Fruit fly (Drosophila melanogaster) whole organism, adult: ENCODE results near the gene CG4119.

Source experiments
- CG11617 ChIP-seq: fragments of 200-800 bp; sonication (Bioruptor generic); optimal IDR thresholded peaks from 2 replicates; lab custom pipeline; 2017; ENCODE audit warnings: mild to moderate bottlenecking, missing biosample characterization, missing genetic modification reagents, missing genetic modification characterization
- CG12768 ChIP-seq: fragments of 200-800 bp; sonication (Bioruptor generic); optimal IDR thresholded peaks from 2 replicates; lab custom pipeline; 2017; ENCODE audit warnings: missing biosample characterization, missing genetic modification characterization, mild to moderate bottlenecking, moderate library complexity, missing genetic modification reagents
- CG14711 ChIP-seq: fragments of 200-800 bp; sonication (Bioruptor generic); optimal IDR thresholded peaks from 2 replicates; lab custom pipeline; 2018; ENCODE audit warnings: missing biosample characterization, mild to moderate bottlenecking, missing genetic modification characterization, moderate library complexity
- CG1620 ChIP-seq: fragments of 200-800 bp; sonication (Bioruptor generic); optimal IDR thresholded peaks from 2 replicates; lab custom pipeline; 2016; ENCODE audit warnings: missing biosample characterization, missing genetic modification characterization
- CG33017 ChIP-seq: fragments of 200-800 bp; sonication (Bioruptor generic); optimal IDR thresholded peaks from 2 replicates; lab custom pipeline; 2018; ENCODE audit warnings: missing biosample characterization, mild to moderate bottlenecking, missing genetic modification characterization, moderate library complexity
- CG5204 ChIP-seq: fragments of 200-800 bp; sonication (Bioruptor generic); optimal IDR thresholded peaks from 2 replicates; lab custom pipeline; 2016; ENCODE audit warnings: missing biosample characterization, missing genetic modification characterization
- CG7045 ChIP-seq: fragments of 200-800 bp; sonication (Bioruptor generic); optimal IDR thresholded peaks from 2 replicates; lab custom pipeline; 2017; ENCODE audit warnings: missing biosample characterization, mild to moderate bottlenecking, missing genetic modification characterization
- CG7101 ChIP-seq: fragments of 200-800 bp; sonication (Bioruptor generic); optimal IDR thresholded peaks from 2 replicates; lab custom pipeline; 2018; ENCODE audit warnings: missing biosample characterization, mild to moderate bottlenecking, missing genetic modification characterization, moderate library complexity
- Clk ChIP-seq: fragments of 200-800 bp; sonication (Bioruptor generic); optimal IDR thresholded peaks from 2 replicates; lab custom pipeline; 2017; ENCODE audit warnings: missing biosample characterization, missing genetic modification characterization
- Crg-1 ChIP-seq: fragments of 200-800 bp; sonication (Bioruptor generic); optimal IDR thresholded peaks from 2 replicates; lab custom pipeline; 2016; ENCODE audit warnings: missing biosample characterization, missing genetic modification characterization
- Hr96 ChIP-seq: fragments of 200-800 bp; sonication (Bioruptor generic); optimal IDR thresholded peaks from 2 replicates; lab custom pipeline; 2016; ENCODE audit warnings: missing biosample characterization, missing genetic modification characterization
- Mnt ChIP-seq: fragments of 200-800 bp; sonication (Bioruptor generic); optimal IDR thresholded peaks from 2 replicates; lab custom pipeline; 2016; ENCODE audit warnings: missing biosample characterization, mild to moderate bottlenecking, missing genetic modification characterization
- bab1 ChIP-seq: fragments of 200-800 bp; sonication (Bioruptor generic); optimal IDR thresholded peaks from 3 replicates; lab custom pipeline; 2019; ENCODE audit warnings: missing biosample characterization, mild to moderate bottlenecking, missing genetic modification characterization, moderate library complexity
- cic ChIP-seq: fragments of 200-800 bp; sonication (Bioruptor generic); optimal IDR thresholded peaks from 2 replicates; lab custom pipeline; 2017; ENCODE audit warnings: missing biosample characterization, mild to moderate bottlenecking, missing genetic modification characterization, moderate library complexity
- cnc ChIP-seq, 2 experiments: fragments of >200 bp; optimal IDR thresholded peaks; 2 replicates each; lab custom pipeline; 2017
- kay ChIP-seq: fragments of 200-800 bp; sonication (Bioruptor generic); peaks from one replicate; lab custom pipeline; 2016; ENCODE audit warnings: missing biosample characterization, missing genetic modification characterization, borderline replicate concordance
- ovo ChIP-seq: fragments of 200-800 bp; sonication (Bioruptor generic); optimal IDR thresholded peaks from 2 replicates; lab custom pipeline; 2016; ENCODE audit warnings: missing biosample characterization, missing genetic modification characterization
- pad ChIP-seq: fragments of 200-800 bp; sonication (Bioruptor generic); optimal IDR thresholded peaks from 3 replicates; lab custom pipeline; 2017; ENCODE audit warnings: missing biosample characterization, missing genetic modification characterization, mild to moderate bottlenecking, moderate library complexity, missing genetic modification reagents
- tj ChIP-seq: fragments of 200-800 bp; sonication (Bioruptor generic); optimal IDR thresholded peaks from 3 replicates; lab custom pipeline; 2017; ENCODE audit warnings: missing biosample characterization, mild to moderate bottlenecking, missing genetic modification characterization, moderate library complexity
- toe ChIP-seq: fragments of 200-800 bp; sonication (Bioruptor generic); optimal IDR thresholded peaks from 2 replicates; lab custom pipeline; 2016; ENCODE audit warnings: missing biosample characterization, missing genetic modification characterization

Gene CG4119

dm6 chrX:5696436-5697022, 30.7 kb downstream of the CG4119 start:
- TF ChIP-seq toe (GFP tag; lab: Kevin White, UChicago): peak; percentile 74
- TF ChIP-seq pad: peak; percentile 15
- TF ChIP-seq CG7101: peak; percentile 70
- peak; percentile 64 for TF ChIP-seq CG14711 (tag; lab: Kevin White, UChicago)
- TF ChIP-seq cic (GFP tag; lab: Kevin White, UChicago): peak; percentile 29
- peak; percentile 81 for TF ChIP-seq Hr96
- peak; percentile 69 for TF ChIP-seq CG5204 (GFP tag; lab: Kevin White, UChicago)
- TF ChIP-seq CG11617 (GFP tag; lab: Kevin White, UChicago): peak; percentile 59
- peak; percentile 36 for TF ChIP-seq Clk (GFP tag; lab: Kevin White, UChicago)
- TF ChIP-seq Crg-1: peak; percentile 56
- TF ChIP-seq ovo (GFP tag; lab: Kevin White, UChicago): no peak
- TF ChIP-seq CG33017 (tag; lab: Kevin White, UChicago): peak; percentile 58
- peak; percentile 59 for TF ChIP-seq CG12768 (GFP tag; lab: Kevin White, UChicago)
- TF ChIP-seq CG1620 (GFP tag; lab: Kevin White, UChicago): peak; percentile 48
- TF ChIP-seq Mnt (GFP tag; lab: Kevin White, UChicago): peak; percentile 26
- no peak for TF ChIP-seq cnc (optimal IDR thresholded peaks at IDR 0.05; lab: Kevin White, UChicago)
- no peak for TF ChIP-seq bab1 (GFP tag; lab: Kevin White, UChicago)
- TF ChIP-seq kay (GFP tag; lab: Kevin White, UChicago): no peak
- peak; percentile 51 for TF ChIP-seq tj
- peak; percentile 55 for TF ChIP-seq CG7045 (GFP tag; lab: Kevin White, UChicago)

DNA sequence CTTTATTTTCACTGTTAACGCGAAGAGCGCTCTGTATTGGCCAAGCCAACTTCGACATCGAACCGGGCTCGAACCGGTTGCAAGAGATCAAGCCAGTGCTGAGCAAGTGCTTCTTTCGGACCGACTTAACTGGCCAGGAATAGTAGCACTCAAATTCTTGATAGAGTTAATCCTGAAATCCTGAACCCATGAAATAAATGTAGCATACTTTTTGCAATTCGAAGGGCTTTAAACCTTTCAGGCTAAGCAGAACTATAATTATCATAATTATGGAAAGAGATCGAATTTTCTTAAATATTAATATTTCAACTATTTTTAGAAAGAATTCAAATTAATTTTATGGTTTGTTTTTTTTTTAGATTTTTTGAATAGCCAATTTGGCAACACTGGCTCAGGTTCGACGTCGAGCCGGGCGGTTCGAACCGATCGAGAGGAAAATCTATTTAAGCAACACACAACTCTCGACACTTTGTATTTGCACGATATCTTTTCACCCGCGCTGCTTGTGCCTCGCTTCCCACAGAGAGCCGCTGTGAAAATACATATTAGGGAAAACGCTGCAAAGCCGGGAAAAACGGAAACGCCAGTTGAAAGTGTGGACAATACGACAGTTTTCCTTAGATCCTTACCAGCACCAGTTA, 32.4 kb downstream of the CG4119 start, which contains the start of gene AdamTS-B:
TSS of gene AdamTS-B (plus strand) at position 471 of the 641 bp plus-strand sequence.
- TF ChIP-seq Hr96 (peak; percentile 6), CG33017 (tag; lab: Kevin White, UChicago) (peak; percentile 18), Clk (GFP tag; lab: Kevin White, UChicago) (no peak), CG11617 (GFP tag; lab: Kevin White, UChicago) (peak; percentile 50), tj (peak; percentile 7), CG14711 (tag; lab: Kevin White, UChicago) (peak; percentile 26), CG7045 (GFP tag; lab: Kevin White, UChicago) (peak; percentile 18), CG1620 (GFP tag; lab: Kevin White, UChicago) (peak; percentile 19), CG7101 (peak; percentile 39), Mnt (GFP tag; lab: Kevin White, UChicago) (no peak), pad (no peak)

DNA sequence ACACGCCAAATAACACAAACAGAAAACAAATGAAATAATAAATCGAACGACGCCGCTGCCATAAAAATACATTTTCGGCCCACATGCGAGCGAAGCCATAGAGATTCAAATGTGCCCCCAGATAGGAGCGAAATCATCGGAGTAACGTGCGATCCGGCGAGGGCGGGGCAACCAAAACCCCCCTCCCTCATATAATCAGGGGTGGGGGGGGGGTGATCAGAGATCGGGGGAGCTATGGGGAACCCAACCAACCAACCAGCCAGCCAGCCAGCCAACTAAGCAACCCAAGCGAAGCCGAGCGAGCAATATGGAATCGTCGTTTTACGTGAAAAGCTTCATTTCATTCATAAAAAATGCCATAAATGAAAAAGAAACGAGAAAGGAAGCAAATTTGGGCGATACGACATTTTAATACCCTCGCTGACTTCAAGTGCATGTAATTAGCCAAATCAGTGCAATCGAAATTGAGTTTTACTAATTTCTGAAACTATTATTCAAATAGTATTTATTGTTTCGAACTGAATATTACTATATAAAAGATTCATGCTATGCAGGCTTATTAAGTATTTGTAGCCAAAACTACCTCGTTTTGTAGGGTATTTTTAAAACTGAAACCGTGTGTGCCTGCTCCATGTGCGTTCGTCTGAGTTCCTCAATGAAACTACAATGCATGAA, 34.1 kb downstream of the CG4119 start:
- no peak for TF ChIP-seq ovo (GFP tag; lab: Kevin White, UChicago)
- TF ChIP-seq cic (GFP tag; lab: Kevin White, UChicago): no peak
- TF ChIP-seq CG11617 (GFP tag; lab: Kevin White, UChicago): no peak
- TF ChIP-seq toe (GFP tag; lab: Kevin White, UChicago): no peak
- TF ChIP-seq Crg-1: no peak
- TF ChIP-seq cnc (optimal IDR thresholded peaks at IDR 0.05; lab: Kevin White, UChicago): no peak
- no peak for TF ChIP-seq Mnt (GFP tag; lab: Kevin White, UChicago)
- TF ChIP-seq tj: no peak
- no peak for TF ChIP-seq CG5204 (GFP tag; lab: Kevin White, UChicago)
- no peak for TF ChIP-seq Hr96
- TF ChIP-seq CG1620 (GFP tag; lab: Kevin White, UChicago): no peak
- no peak for TF ChIP-seq Clk (GFP tag; lab: Kevin White, UChicago)

dm6 chrX:5705097-5705496, 39.2 kb downstream of the CG4119 start:
- TF ChIP-seq tj (no peak), Crg-1 (no peak)

- TF ChIP-seq cnc (optimal IDR thresholded peaks at IDR 0.05; lab: Kevin White, UChicago) (no peak), CG7045 (GFP tag; lab: Kevin White, UChicago) (peak; percentile 64), CG33017 (tag; lab: Kevin White, UChicago) (peak; percentile 74), CG14711 (tag; lab: Kevin White, UChicago) (peak; percentile 71), Hr96 (peak; percentile 50), toe (GFP tag; lab: Kevin White, UChicago) (peak; percentile 34), CG7101 (peak; percentile 72), kay (GFP tag; lab: Kevin White, UChicago) (peak; percentile 29), tj (peak; percentile 30), cic (GFP tag; lab: Kevin White, UChicago) (peak; percentile 33), pad (peak; percentile 32), ovo (GFP tag; lab: Kevin White, UChicago) (no peak), Mnt (GFP tag; lab: Kevin White, UChicago) (peak; percentile 39), CG1620 (GFP tag; lab: Kevin White, UChicago) (peak; percentile 33), CG11617 (GFP tag; lab: Kevin White, UChicago) (peak; percentile 38), Clk (GFP tag; lab: Kevin White, UChicago) (peak; percentile 8), bab1 (GFP tag; lab: Kevin White, UChicago) (no peak), CG12768 (GFP tag; lab: Kevin White, UChicago) (peak; percentile 66), Crg-1 (no peak), CG5204 (GFP tag; lab: Kevin White, UChicago) (peak; percentile 51)
These were observed 40.1 kb downstream of the CG4119 start for dm6 chrX:5705899-5706312.
